Fruit fly (Drosophila melanogaster) whole organism, embryonic: ENCODE results near the gene EloB.
A peak's percentile ranks its signal among the peaks of the same experiment; 100 is the strongest.

Source experiments
- Awh ChIP-seq: fragments of 200-800 bp; sonication (Bioruptor generic); IDR thresholded peaks from 2 replicates; pipeline ENCODE4, ENCODE4 v1.3.6; 2022; ENCODE audit warnings: missing biosample characterization, missing genetic modification characterization
- CG1024 ChIP-seq: fragments of 200-800 bp; sonication (Bioruptor generic); IDR thresholded peaks from 2 replicates; pipeline ENCODE4 v1.3.6; 2022; ENCODE audit warnings: missing biosample characterization, missing genetic modification characterization
- CG10543 ChIP-seq: fragments of 200-800 bp; sonication (Bioruptor generic); optimal IDR thresholded peaks from 3 replicates; lab custom pipeline; 2017; ENCODE audit warnings: missing biosample characterization, mild to moderate bottlenecking, missing genetic modification characterization, moderate library complexity
- CG11456 ChIP-seq: fragments of 200-800 bp; sonication (Bioruptor generic); IDR thresholded peaks from 3 replicates; pipeline ENCODE4 v1.3.6; 2022; ENCODE audit warnings: missing biosample characterization, missing genetic modification characterization
- CG13894 ChIP-seq: fragments of 200-800 bp; sonication (Bioruptor generic); optimal IDR thresholded peaks from 3 replicates; lab custom pipeline; 2018; ENCODE audit warnings: missing biosample characterization, mild to moderate bottlenecking, missing genetic modification characterization, moderate library complexity
- CG14710 ChIP-seq: fragments of 200-800 bp; sonication (Bioruptor generic); optimal IDR thresholded peaks from 3 replicates; lab custom pipeline; 2019; ENCODE audit warnings: missing biosample characterization, mild to moderate bottlenecking, missing genetic modification characterization, moderate library complexity
- CG15514 ChIP-seq: fragments of 200-800 bp; sonication (Bioruptor generic); optimal IDR thresholded peaks from 3 replicates; lab custom pipeline; 2017; ENCODE audit warnings: missing biosample characterization, missing genetic modification characterization, mild to moderate bottlenecking, moderate library complexity, missing genetic modification reagents
- CG16813 ChIP-seq: fragments of 200-800 bp; sonication (Bioruptor generic); IDR thresholded peaks from 3 replicates; pipeline ENCODE4 v1.3.6; 2022; ENCODE audit warnings: missing biosample characterization, missing genetic modification characterization; ENCODE audit not compliant: partially characterized antibody
- CG2116 ChIP-seq: fragments of 200-800 bp; sonication (Bioruptor generic); optimal IDR thresholded peaks from 3 replicates; lab custom pipeline; 2018; ENCODE audit warnings: missing biosample characterization, mild to moderate bottlenecking, missing genetic modification characterization
- CG2129 ChIP-seq: fragments of 200-800 bp; sonication (Bioruptor generic); IDR thresholded peaks from 2 replicates; pipeline ENCODE4 v1.3.6; 2022; ENCODE audit warnings: missing biosample characterization, missing genetic modification characterization; ENCODE audit not compliant: partially characterized antibody
- CG31224 ChIP-seq: fragments of 200-800 bp; sonication (Bioruptor generic); IDR thresholded peaks from 2 replicates; pipeline ENCODE4 v1.3.6; 2022; ENCODE audit warnings: missing biosample characterization, missing genetic modification characterization
- CG3281 ChIP-seq: fragments of 200-800 bp; sonication (Bioruptor generic); optimal IDR thresholded peaks from 3 replicates; lab custom pipeline; 2017; ENCODE audit warnings: missing biosample characterization, mild to moderate bottlenecking, missing genetic modification characterization
- CG33213 ChIP-seq: fragments of 200-800 bp; sonication (Bioruptor generic); optimal IDR thresholded peaks from 3 replicates; lab custom pipeline; 2016; ENCODE audit warnings: missing biosample characterization, missing genetic modification characterization
- CG5953 ChIP-seq: fragments of 200-800 bp; sonication (Bioruptor generic); IDR thresholded peaks from 2 replicates; pipeline ENCODE4 v1.3.6; 2022; ENCODE audit warnings: missing biosample characterization, missing genetic modification characterization
- CG6654 ChIP-seq: fragments of 200-800 bp; sonication (Bioruptor generic); optimal IDR thresholded peaks from 2 replicates; lab custom pipeline; 2017; ENCODE audit warnings: missing biosample characterization, mild to moderate bottlenecking, missing genetic modification characterization
- CG6765 ChIP-seq: fragments of 200-800 bp; sonication (Bioruptor generic); optimal IDR thresholded peaks from 3 replicates; lab custom pipeline; 2017; ENCODE audit warnings: missing biosample characterization, mild to moderate bottlenecking, missing genetic modification characterization
- CG9215 ChIP-seq: fragments of 200-800 bp; sonication (Bioruptor generic); IDR thresholded peaks from 2 replicates; pipeline ENCODE4 v1.3.6; 2022; ENCODE audit warnings: missing biosample characterization, missing genetic modification characterization
- Chrac-16 ChIP-seq: fragments of 200-800 bp; sonication (Bioruptor generic); optimal IDR thresholded peaks from 3 replicates; lab custom pipeline; 2016; ENCODE audit warnings: missing biosample characterization, missing genetic modification characterization
- Hand ChIP-seq: fragments of 200-800 bp; sonication (Bioruptor generic); optimal IDR thresholded peaks from 2 replicates; lab custom pipeline; 2017; ENCODE audit warnings: mild to moderate bottlenecking, missing biosample characterization, missing genetic modification reagents, missing genetic modification characterization
- Hr78 ChIP-seq, 2 experiments: fragments of 200-800 bp in 1 of 2; fragments of >200 bp in 1 of 2; sonication (Bioruptor generic) in 1 of 2; optimal IDR thresholded peaks; 2 replicates each; lab custom pipeline; 2017 to 2019; ENCODE audit warnings: missing biosample characterization in 2 of 2, missing genetic modification characterization in 2 of 2, mild to moderate bottlenecking in 1 of 2, moderate library complexity in 1 of 2
- MBD-R2 ChIP-seq: fragments of 200-800 bp; sonication (Bioruptor generic); IDR thresholded peaks from 2 replicates; pipeline ENCODE4 v1.3.6; 2022; ENCODE audit warnings: missing biosample characterization, missing genetic modification characterization
- NfI ChIP-seq: fragments of 200-800 bp; sonication (Bioruptor generic); optimal IDR thresholded peaks from 3 replicates; lab custom pipeline; 2018; ENCODE audit warnings: missing biosample characterization, mild to moderate bottlenecking, missing genetic modification characterization, moderate library complexity
- ab ChIP-seq: fragments of 200-800 bp; sonication (Bioruptor generic); optimal IDR thresholded peaks from 2 replicates; lab custom pipeline; 2016; ENCODE audit warnings: missing biosample characterization, missing genetic modification characterization
- abd-A ChIP-seq: fragments of 200-800 bp; sonication (Bioruptor generic); optimal IDR thresholded peaks from 3 replicates; lab custom pipeline; 2019; ENCODE audit warnings: missing biosample characterization, mild to moderate bottlenecking, missing genetic modification characterization, moderate library complexity
- ash1 ChIP-seq: fragments of 200-800 bp; sonication (Bioruptor generic); optimal IDR thresholded peaks from 2 replicates; lab custom pipeline; 2018; ENCODE audit warnings: missing biosample characterization, mild to moderate bottlenecking, missing genetic modification characterization
- chif ChIP-seq, 2 experiments: fragments of 200-800 bp; sonication (Bioruptor generic); optimal IDR thresholded peaks; 3 replicates each; lab custom pipeline; 2016; ENCODE audit warnings: missing biosample characterization in 2 of 2, missing genetic modification characterization in 2 of 2
- danr ChIP-seq: fragments of 200-800 bp; sonication (Bioruptor generic); IDR thresholded peaks from 2 replicates; pipeline ENCODE4 v1.3.6; 2022; ENCODE audit warnings: missing biosample characterization, missing genetic modification characterization
- dysf ChIP-seq: fragments of 200-800 bp; sonication (Bioruptor generic); IDR thresholded peaks from 3 replicates; pipeline ENCODE4 v1.3.6; 2022; ENCODE audit warnings: missing biosample characterization, missing genetic modification characterization
- en ChIP-seq: fragments of 200-800 bp; sonication (Bioruptor generic); optimal IDR thresholded peaks from 2 replicates; lab custom pipeline; 2016; ENCODE audit warnings: missing biosample characterization, missing genetic modification characterization
- esg ChIP-seq: fragments of 200-800 bp; sonication (Bioruptor generic); conservative IDR thresholded peaks from 2 replicates; pipeline ENCODE4 v1.3.6; 2022; ENCODE audit warnings: missing biosample characterization, missing genetic modification characterization
- grau ChIP-seq: fragments of 200-800 bp; optimal IDR thresholded peaks from 3 replicates; lab custom pipeline; 2019; ENCODE audit warnings: missing biosample characterization, mild to moderate bottlenecking, missing genetic modification characterization, moderate library complexity
- insv ChIP-seq, 2 experiments: fragments of 200-800 bp; sonication (Bioruptor generic); optimal IDR thresholded peaks; 3 replicates each; lab custom pipeline; 2016 to 2018; ENCODE audit warnings: missing biosample characterization in 2 of 2, missing genetic modification characterization in 2 of 2
- kni ChIP-seq: fragments of 200-800 bp; sonication (Bioruptor generic); optimal IDR thresholded peaks from 3 replicates; lab custom pipeline; 2017; ENCODE audit warnings: mild to moderate bottlenecking, missing biosample characterization, missing genetic modification reagents, missing genetic modification characterization
- lbe ChIP-seq: fragments of 200-800 bp; sonication (Bioruptor generic); optimal IDR thresholded peaks from 2 replicates; lab custom pipeline; 2016; ENCODE audit warnings: missing biosample characterization, mild to moderate bottlenecking, missing genetic modification characterization
- mirr ChIP-seq: fragments of 200-800 bp; sonication (Bioruptor generic); optimal IDR thresholded peaks from 3 replicates; lab custom pipeline; 2018; ENCODE audit warnings: missing biosample characterization, mild to moderate bottlenecking, missing genetic modification characterization
- pan ChIP-seq, 4 experiments: fragments of >200 bp in 3 of 4; fragments of 200-800 bp in 1 of 4; sonication (Bioruptor generic) in 1 of 4; optimal IDR thresholded peaks in 3 of 4; IDR thresholded peaks in 1 of 4; 2 replicates each; pipeline versions ENCODE4 v1.3.6 to Lab custom; 2017 to 2022; ENCODE audit warnings: missing biosample characterization in 2 of 4, missing genetic modification characterization in 2 of 4, mixed read lengths in 1 of 4
- phol ChIP-seq: fragments of 200-800 bp; sonication (Bioruptor generic); optimal IDR thresholded peaks from 3 replicates; lab custom pipeline; 2018; ENCODE audit warnings: missing biosample characterization, mild to moderate bottlenecking, missing genetic modification characterization, moderate library complexity
- pros ChIP-seq: fragments of 200-800 bp; sonication (Bioruptor generic); optimal IDR thresholded peaks from 3 replicates; lab custom pipeline; 2019; ENCODE audit warnings: missing biosample characterization, mild to moderate bottlenecking, missing genetic modification characterization, moderate library complexity
- psq ChIP-seq: fragments of 200-800 bp; sonication (Bioruptor generic); optimal IDR thresholded peaks from 2 replicates; lab custom pipeline; 2017; ENCODE audit warnings: missing biosample characterization, missing genetic modification characterization
- schlank ChIP-seq: fragments of 200-800 bp; sonication (Bioruptor generic); optimal IDR thresholded peaks from 2 replicates; lab custom pipeline; 2018; ENCODE audit warnings: missing biosample characterization, mild to moderate bottlenecking, missing genetic modification characterization
- slou ChIP-seq: fragments of 200-800 bp; sonication (Bioruptor generic); optimal IDR thresholded peaks from 3 replicates; lab custom pipeline; 2016; ENCODE audit warnings: missing biosample characterization, missing genetic modification characterization
- sqz ChIP-seq: fragments of 200-800 bp; sonication (Bioruptor generic); optimal IDR thresholded peaks from 3 replicates; lab custom pipeline; 2018; ENCODE audit warnings: missing biosample characterization, mild to moderate bottlenecking, missing genetic modification characterization
- tna ChIP-seq: fragments of 200-800 bp; sonication (Bioruptor generic); IDR thresholded peaks from 2 replicates; pipeline ENCODE4 v1.3.6; 2022; ENCODE audit warnings: missing biosample characterization, missing genetic modification characterization; ENCODE audit not compliant: partially characterized antibody
- ttk ChIP-seq: fragments of 200-800 bp; sonication (Bioruptor generic); IDR thresholded peaks from 2 replicates; pipeline ENCODE4 v2.1.2; 2022; ENCODE audit warnings: missing biosample characterization, missing genetic modification characterization
- wdn ChIP-seq: fragments of 200-800 bp; sonication (Bioruptor generic); IDR thresholded peaks from 2 replicates; pipeline ENCODE4 v1.3.6; 2022; ENCODE audit warnings: missing biosample characterization, missing genetic modification characterization
- zen2 ChIP-seq: fragments of 200-800 bp; sonication (Bioruptor generic); IDR thresholded peaks from 3 replicates; pipeline ENCODE4 v1.3.6; 2022; ENCODE audit warnings: missing biosample characterization, missing genetic modification characterization; ENCODE audit not compliant: partially characterized antibody

EloB gene

DNA sequence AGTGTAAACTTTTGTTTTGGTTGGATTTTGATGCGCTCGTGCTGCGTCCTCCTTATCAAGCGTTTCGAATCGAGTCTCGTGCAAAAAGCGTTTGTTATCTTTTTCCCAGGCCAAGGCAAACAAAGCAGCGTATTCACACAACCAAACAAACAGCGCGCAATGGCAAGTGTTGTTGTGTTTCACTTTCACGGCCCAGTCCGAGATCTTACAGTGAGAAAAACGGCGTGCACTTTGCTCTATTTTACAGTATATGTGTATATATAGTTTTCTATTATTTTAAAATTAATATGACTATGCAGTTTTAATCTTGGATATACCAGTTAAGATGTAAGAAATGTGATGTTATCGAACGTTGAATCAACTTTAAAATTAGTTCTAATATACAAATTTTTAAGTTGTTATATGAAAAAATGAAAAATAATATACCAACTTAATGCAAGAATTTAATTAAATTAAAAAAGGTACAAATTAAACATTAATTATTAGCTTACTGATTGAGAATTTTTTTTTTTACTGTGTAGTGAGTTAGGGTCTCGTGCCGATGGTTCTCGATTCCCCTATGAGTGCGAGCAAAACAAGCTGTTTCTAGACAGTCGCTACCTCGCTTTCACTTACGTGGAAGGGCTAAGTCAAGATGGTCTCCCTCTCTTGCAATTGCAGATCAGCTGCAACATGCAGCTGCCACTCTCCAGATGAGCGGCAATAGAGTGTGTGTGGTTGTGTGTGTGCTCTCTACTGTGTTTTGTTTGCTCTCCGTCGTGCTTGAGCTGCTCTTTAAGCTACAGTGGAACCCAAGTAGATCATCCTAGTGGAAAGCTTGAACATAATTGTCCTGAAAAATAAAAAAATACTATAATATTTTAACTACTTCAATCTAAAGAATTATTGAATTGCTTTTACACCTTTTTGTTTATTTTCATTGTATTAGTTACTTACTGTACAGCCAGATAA is 14.8 kb upstream of the EloB start (continued):
- peak; percentile 20 for TF ChIP-seq schlank
- TF ChIP-seq CG6654 (GFP tag; lab: Kevin White, UChicago): peak; percentile 68
- TF ChIP-seq CG2116 (GFP tag; lab: Kevin White, UChicago): peak; percentile 50
- peak; percentile 67 for TF ChIP-seq slou (GFP tag; lab: Kevin White, UChicago)
- no peak for TF ChIP-seq tna (GFP tag; lab: Robert Waterston, UW)
- TF ChIP-seq CG2129 (GFP tag; lab: Robert Waterston, UW): no peak
- TF ChIP-seq zen2: no peak
- TF ChIP-seq insv (GFP tag; optimal IDR thresholded peaks at IDR 0.05; lab: Kevin White, UChicago): peak in 1 of 2 experiments; percentile 24
- peak; percentile 71 for TF ChIP-seq CG11456 (GFP tag; lab: Robert Waterston, UW)
- peak; percentile 79 for TF ChIP-seq pros (GFP tag; lab: Kevin White, UChicago)
- peak; percentile 88 for TF ChIP-seq dysf (GFP tag; lab: Robert Waterston, UW)
- TF ChIP-seq abd-A (tag; lab: Kevin White, UChicago): no peak
- no peak; the same call in 1 of the 2 replicates for TF ChIP-seq MBD-R2 (GFP tag; lab: Robert Waterston, UW)
- TF ChIP-seq kni (GFP tag; lab: Kevin White, UChicago): peak; percentile 23
- TF ChIP-seq chif (GFP tag; optimal IDR thresholded peaks at IDR 0.05; lab: Kevin White, UChicago): peak in 1 of 2 experiments; percentile 21
- TF ChIP-seq CG16813 (GFP tag; lab: Robert Waterston, UW): no peak
- no peak for TF ChIP-seq en (GFP tag; lab: Kevin White, UChicago)
- peak; percentile 81 for TF ChIP-seq ttk (GFP tag; lab: Robert Waterston, UW)
- peak; percentile 72 for TF ChIP-seq Awh (GFP tag; lab: Robert Waterston, UW)
- peak; percentile 49; the same call in 1 of the 2 replicates for TF ChIP-seq CG1024 (GFP tag; lab: Robert Waterston, UW)
- TF ChIP-seq lbe (GFP tag; lab: Kevin White, UChicago): peak; percentile 59
- peak; percentile 98 for TF ChIP-seq CG14710 (tag; lab: Kevin White, UChicago)
- TF ChIP-seq CG3281 (GFP tag; lab: Kevin White, UChicago): peak; percentile 79
- TF ChIP-seq danr (GFP tag; lab: Robert Waterston, UW): peak; percentile 68
- TF ChIP-seq CG15514: peak; percentile 42
- TF ChIP-seq mirr (GFP tag; lab: Kevin White, UChicago): no peak
- TF ChIP-seq CG13894 (tag; lab: Kevin White, UChicago): no peak
- TF ChIP-seq Chrac-16 (GFP tag; lab: Kevin White, UChicago): peak; percentile 68
- TF ChIP-seq pan (optimal IDR thresholded peaks at IDR 0.05; lab: Kevin White, UChicago): no peak
- peak in 1 of 2 experiments; percentile 82 for TF ChIP-seq pan (GFP tag; optimal IDR thresholded peaks at IDR 0.05 in 1 of 2, IDR thresholded peaks at IDR 0.05 in 1 of 2)
- TF ChIP-seq CG9215: peak; percentile 66
- peak; percentile 91 for TF ChIP-seq sqz
- peak; percentile 66 for TF ChIP-seq CG6765 (GFP tag; lab: Kevin White, UChicago)
- peak; percentile 25 for TF ChIP-seq CG33213 (GFP tag; lab: Kevin White, UChicago)
- TF ChIP-seq phol (tag; lab: Kevin White, UChicago): peak; percentile 97
- no peak for TF ChIP-seq ash1 (GFP tag; lab: Kevin White, UChicago)
- peak in 1 of 2 experiments; percentile 82 for TF ChIP-seq Hr78 (GFP tag; optimal IDR thresholded peaks at IDR 0.05; lab: Kevin White, UChicago)
- peak; percentile 47 for TF ChIP-seq Hand
- peak; percentile 46; the same call in 1 of the 2 replicates for TF ChIP-seq wdn (GFP tag; lab: Robert Waterston, UW)
- TF ChIP-seq CG31224 (GFP tag; lab: Robert Waterston, UW): peak; percentile 38; the same call in 1 of the 2 replicates
- peak; percentile 62 for TF ChIP-seq psq (GFP tag; lab: Kevin White, UChicago)
- peak; percentile 66 for TF ChIP-seq esg (GFP tag; lab: Robert Waterston, UW)
- TF ChIP-seq ab (GFP tag; lab: Kevin White, UChicago): no peak
- TF ChIP-seq CG5953 (GFP tag; lab: Robert Waterston, UW): 0 out of 2 replicates have a peak, but pooled peaks have one; percentile 16
- peak; percentile 59 for TF ChIP-seq NfI (GFP tag; lab: Kevin White, UChicago)
- peak; percentile 72 for TF ChIP-seq CG10543
- TF ChIP-seq grau (tag; lab: Kevin White, UChicago): peak; percentile 93
